Worm (Caenorhabditis elegans) whole organism, L3 larva: Measurements from ENCODE around the gene ttr-19.

Experiments
- R02D3.7 ChIP-seq: fragments of 150-350 bp; optimal IDR thresholded peaks from 2 replicates; lab custom pipeline; 2014; ENCODE audit warnings: missing biosample characterization, missing genetic modification characterization
- ZK546.5 ChIP-seq: sonication (generic microtip); optimal IDR thresholded peaks from 2 replicates; lab custom pipeline; 2017; ENCODE audit warnings: missing biosample characterization, missing genetic modification characterization
- aly-2 ChIP-seq: fragments of 150-350 bp; optimal IDR thresholded peaks from 2 replicates; lab custom pipeline; 2014; ENCODE audit warnings: missing biosample characterization, missing genetic modification characterization
- ceh-16 ChIP-seq: sonication (generic microtip); optimal IDR thresholded peaks from 2 replicates; lab custom pipeline; 2017; ENCODE audit warnings: missing biosample characterization, missing genetic modification characterization
- ceh-28 ChIP-seq: fragments of 150-350 bp; optimal IDR thresholded peaks from 2 replicates; lab custom pipeline; 2014; ENCODE audit warnings: missing biosample characterization, missing genetic modification reagents, missing genetic modification characterization
- ceh-82 ChIP-seq: fragments of 150-350 bp; optimal IDR thresholded peaks from 2 replicates; lab custom pipeline; 2014; ENCODE audit warnings: missing biosample characterization, missing genetic modification characterization
- daf-12 ChIP-seq: fragments of 150-350 bp; optimal IDR thresholded peaks from 2 replicates; lab custom pipeline; 2014; ENCODE audit warnings: missing biosample characterization, missing genetic modification reagents, missing genetic modification characterization
- elt-1 ChIP-seq: fragments of 150-350 bp; optimal IDR thresholded peaks from 2 replicates; lab custom pipeline; 2014; ENCODE audit warnings: missing biosample characterization, missing genetic modification characterization
- elt-2 ChIP-seq: sonication (generic microtip); optimal IDR thresholded peaks from 2 replicates; lab custom pipeline; 2016; ENCODE audit warnings: missing genetic modification reagents, mild to moderate bottlenecking, missing genetic modification characterization, missing compliant biosample characterization
- elt-3 ChIP-seq, 3 experiments: fragments of 150-350 bp in 1 of 3; sonication (generic microtip) in 2 of 3; optimal IDR thresholded peaks; 2 replicates in 2 of 3; 4 replicates in 1 of 3; lab custom pipeline; 2014 to 2017; ENCODE audit warnings: missing biosample characterization in 3 of 3, missing genetic modification characterization in 3 of 3
- eor-1 ChIP-seq, 2 experiments: fragments of 150-350 bp; optimal IDR thresholded peaks; 2 replicates each; lab custom pipeline; 2014 to 2018; ENCODE audit warnings: missing biosample characterization in 2 of 2, missing genetic modification characterization in 2 of 2
- fos-1 ChIP-seq: fragments of 150-350 bp; optimal IDR thresholded peaks from 2 replicates; lab custom pipeline; 2014; ENCODE audit warnings: missing biosample characterization, missing genetic modification characterization
- hmg-11 ChIP-seq: sonication (generic microtip); optimal IDR thresholded peaks from 2 replicates; lab custom pipeline; 2016; ENCODE audit warnings: missing genetic modification characterization, missing compliant biosample characterization
- lin-39 ChIP-seq: fragments of 150-350 bp; optimal IDR thresholded peaks from 2 replicates; lab custom pipeline; 2018; ENCODE audit warnings: missing biosample characterization, missing genetic modification reagents, missing genetic modification characterization
- lsy-12 ChIP-seq: sonication (generic microtip); optimal IDR thresholded peaks from 2 replicates; lab custom pipeline; 2016; ENCODE audit warnings: mild to moderate bottlenecking, missing genetic modification characterization, missing compliant biosample characterization
- mdl-1 ChIP-seq: fragments of 150-350 bp; optimal IDR thresholded peaks from 2 replicates; lab custom pipeline; 2014; ENCODE audit warnings: missing biosample characterization, missing genetic modification characterization
- nfya-1 ChIP-seq: sonication (generic microtip); optimal IDR thresholded peaks from 2 replicates; lab custom pipeline; 2017; ENCODE audit warnings: missing genetic modification characterization, mild to moderate bottlenecking, missing compliant biosample characterization, antibody characterized with exemption, moderate library complexity; ENCODE audit not compliant: insufficient read depth
- nhr-11 ChIP-seq: fragments of 150-350 bp; optimal IDR thresholded peaks from 2 replicates; lab custom pipeline; 2014; ENCODE audit warnings: missing biosample characterization, missing genetic modification characterization
- nhr-12 ChIP-seq: fragments of 150-350 bp; optimal IDR thresholded peaks from 2 replicates; lab custom pipeline; 2014; ENCODE audit warnings: missing biosample characterization, missing genetic modification characterization
- nhr-23 ChIP-seq: fragments of 150-350 bp; optimal IDR thresholded peaks from 2 replicates; lab custom pipeline; 2014; ENCODE audit warnings: missing biosample characterization, missing genetic modification reagents, missing genetic modification characterization
- nhr-237 ChIP-seq: fragments of 150-350 bp; optimal IDR thresholded peaks from 2 replicates; lab custom pipeline; 2014; ENCODE audit warnings: missing biosample characterization, missing genetic modification characterization
- nhr-25 ChIP-seq: sonication (generic microtip); optimal IDR thresholded peaks from 2 replicates; lab custom pipeline; 2017; ENCODE audit warnings: missing biosample characterization, missing genetic modification characterization
- nhr-28 ChIP-seq: fragments of 150-350 bp; optimal IDR thresholded peaks from 2 replicates; lab custom pipeline; 2014; ENCODE audit warnings: missing biosample characterization, missing genetic modification characterization
- nhr-43 ChIP-seq: sonication (generic microtip); optimal IDR thresholded peaks from 2 replicates; lab custom pipeline; 2016; ENCODE audit warnings: mild to moderate bottlenecking, missing genetic modification characterization, missing compliant biosample characterization; ENCODE audit not compliant: poor library complexity, severe bottlenecking
- nhr-67 ChIP-seq: fragments of 150-350 bp; optimal IDR thresholded peaks from 2 replicates; lab custom pipeline; 2014; ENCODE audit warnings: missing biosample characterization, missing genetic modification characterization
- nhr-76 ChIP-seq: fragments of 150-350 bp; sonication (generic microtip); optimal IDR thresholded peaks from 5 replicates; lab custom pipeline; 2014; ENCODE audit warnings: missing biosample characterization, missing genetic modification characterization
- nhr-77 ChIP-seq: fragments of 150-350 bp; optimal IDR thresholded peaks from 2 replicates; lab custom pipeline; 2014; ENCODE audit warnings: missing biosample characterization, missing genetic modification characterization
- pha-4 ChIP-seq: fragments of 150-350 bp; optimal IDR thresholded peaks from 2 replicates; lab custom pipeline; 2014; ENCODE audit warnings: missing biosample characterization, missing genetic modification reagents, missing genetic modification characterization
- pqm-1 ChIP-seq: fragments of 150-350 bp; optimal IDR thresholded peaks from 2 replicates; lab custom pipeline; 2017; ENCODE audit warnings: missing biosample characterization, missing genetic modification characterization, inconsistent platforms
- skn-1 ChIP-seq: fragments of 150-350 bp; optimal IDR thresholded peaks from 2 replicates; lab custom pipeline; 2014; ENCODE audit warnings: missing biosample characterization, missing genetic modification characterization
- snpc-4 ChIP-seq: fragments of 150-350 bp; optimal IDR thresholded peaks from 2 replicates; lab custom pipeline; 2014; ENCODE audit warnings: missing biosample characterization, missing genetic modification characterization
- tbx-2 ChIP-seq: sonication (generic microtip); optimal IDR thresholded peaks from 2 replicates; lab custom pipeline; 2016; ENCODE audit warnings: mild to moderate bottlenecking, missing genetic modification characterization, missing compliant biosample characterization
- unc-39 ChIP-seq: sonication (generic microtip); optimal IDR thresholded peaks from 4 replicates; lab custom pipeline; 2017; ENCODE audit warnings: missing biosample characterization, missing genetic modification characterization
- unc-62 ChIP-seq: fragments of 150-350 bp; sonication (generic microtip); optimal IDR thresholded peaks from 4 replicates; lab custom pipeline; 2014; ENCODE audit warnings: missing biosample characterization, missing genetic modification reagents, missing genetic modification characterization
- zag-1 ChIP-seq: fragments of 150-350 bp; optimal IDR thresholded peaks from 2 replicates; lab custom pipeline; 2014; ENCODE audit warnings: missing biosample characterization, missing genetic modification characterization
- ztf-11 ChIP-seq: fragments of 150-350 bp; optimal IDR thresholded peaks from 2 replicates; lab custom pipeline; 2014; ENCODE audit warnings: missing biosample characterization, missing genetic modification characterization
- ztf-4 ChIP-seq: fragments of 150-350 bp; optimal IDR thresholded peaks from 2 replicates; lab custom pipeline; 2014; ENCODE audit warnings: missing biosample characterization, missing genetic modification characterization

The ttr-19 gene

DNA sequence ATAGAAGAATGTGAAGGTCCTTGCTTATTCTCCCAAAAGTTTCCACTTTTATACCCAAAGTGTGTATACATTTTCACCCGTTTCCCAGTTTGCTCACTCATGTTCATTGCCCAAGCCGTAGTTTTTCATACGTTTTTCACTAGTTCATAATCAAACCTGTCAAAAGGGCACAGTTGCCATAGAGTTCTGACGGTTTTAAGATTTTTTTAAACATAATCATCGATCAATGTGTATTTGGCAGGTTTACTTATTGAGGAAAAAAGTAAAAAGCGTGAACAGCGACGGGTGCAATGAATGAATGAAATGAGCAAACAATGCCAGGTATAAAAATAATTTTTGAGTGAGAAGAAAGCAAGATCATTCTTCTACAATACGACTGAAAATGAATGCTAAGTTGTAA lies 5.9 kb downstream of the ttr-19 start, which contains the start of the genes fipr-5 and fipr-9:
TSS of gene fipr-5 (minus strand) at position 101 of the 400 bp plus-strand sequence.
TSS of gene fipr-9 (plus strand) at position 346 of the 400 bp plus-strand sequence.
- TF ChIP-seq nhr-237 (tag; lab: Kevin White, UChicago) (no peak), nhr-76 (no peak), mdl-1 (no peak)

DNA sequence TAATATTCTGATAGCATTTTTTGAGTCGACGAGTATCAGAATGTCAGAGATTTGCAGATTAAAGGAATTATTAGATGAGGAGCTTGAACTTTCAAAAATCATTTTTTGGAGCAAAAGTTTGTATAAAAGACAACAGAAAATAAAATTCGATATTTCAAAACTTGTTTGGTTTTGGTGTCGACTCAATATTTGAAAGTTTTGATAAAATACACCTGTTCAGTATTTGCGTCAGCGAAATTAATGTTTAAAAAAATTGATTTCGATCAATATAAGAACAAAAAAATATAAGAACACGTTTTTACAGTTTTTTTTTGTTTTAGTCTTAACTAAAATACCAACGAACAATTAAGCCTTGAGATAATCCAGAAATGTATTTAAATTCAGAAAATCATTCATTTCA lies 6.6 kb downstream of the ttr-19 start, which contains the start of gene C12D8.13:
TSS of gene C12D8.13 (minus strand) at position 101 of the 400 bp plus-strand sequence.
- TF ChIP-seq aly-2 (tag; lab: Kevin White, UChicago) (no peak), daf-12 (tag; lab: Kevin White, UChicago) (no peak), ceh-28 (tag; lab: Kevin White, UChicago) (no peak), ztf-4 (tag; lab: Kevin White, UChicago) (no peak), fos-1 (tag; lab: Kevin White, UChicago) (no peak), nfya-1 (no peak), tbx-2 (tag; lab: Kevin White, UChicago) (no peak), snpc-4 (tag; lab: Kevin White, UChicago) (no peak), skn-1 (tag; lab: Kevin White, UChicago) (no peak), zag-1 (tag; lab: Kevin White, UChicago) (no peak), pha-4 (no peak), ceh-82 (tag; lab: Kevin White, UChicago) (no peak), nhr-12 (tag; lab: Kevin White, UChicago) (no peak), ceh-16 (tag; lab: Kevin White, UChicago) (no peak), ztf-11 (tag; lab: Kevin White, UChicago) (no peak), elt-2 (tag; lab: Kevin White, UChicago) (no peak), elt-1 (tag; lab: Kevin White, UChicago) (no peak), pqm-1 (no peak), nhr-43 (no peak), nhr-11 (no peak)

DNA sequence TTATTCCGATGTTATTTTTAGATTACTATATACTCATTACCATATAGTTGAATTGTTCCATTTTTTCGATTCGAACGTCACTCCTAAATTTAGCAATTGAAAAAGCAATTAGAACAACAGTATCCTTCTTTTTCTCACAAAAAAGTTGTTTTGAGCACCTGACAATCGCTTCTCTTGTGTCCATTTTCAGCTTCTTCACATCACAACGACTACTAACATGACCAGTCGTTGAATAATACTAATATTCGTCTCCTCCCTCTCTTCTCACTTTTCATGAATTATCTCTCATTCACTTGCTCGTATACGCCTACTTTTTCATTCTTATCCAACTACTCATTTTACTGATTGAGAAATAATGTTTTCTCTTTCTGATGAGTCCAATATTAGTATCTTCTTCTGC lies 10.5 kb downstream of the ttr-19 start, which contains the start of gene ZK856.14:
TSS of gene ZK856.14 (plus strand) at position 301 of the 400 bp plus-strand sequence.
- TF ChIP-seq nhr-43 (no peak), nhr-25 (tag; lab: Kevin White, UChicago) (no peak), nhr-67 (tag; lab: Kevin White, UChicago) (no peak), pha-4 (no peak), nhr-77 (tag; lab: Kevin White, UChicago) (no peak), lsy-12 (no peak), eor-1 (tag; optimal IDR thresholded peaks at IDR 0.05; lab: Kevin White, UChicago) (no peak), snpc-4 (tag; lab: Kevin White, UChicago) (no peak), skn-1 (tag; lab: Kevin White, UChicago) (no peak), nhr-12 (tag; lab: Kevin White, UChicago) (no peak), lin-39 (no peak), nhr-23 (tag; lab: Kevin White, UChicago) (no peak), nhr-76 (no peak), elt-3 (tag; optimal IDR thresholded peaks at IDR 0.05; lab: Kevin White, UChicago) (no peak), hmg-11 (tag; lab: Kevin White, UChicago) (no peak), mdl-1 (no peak)

DNA sequence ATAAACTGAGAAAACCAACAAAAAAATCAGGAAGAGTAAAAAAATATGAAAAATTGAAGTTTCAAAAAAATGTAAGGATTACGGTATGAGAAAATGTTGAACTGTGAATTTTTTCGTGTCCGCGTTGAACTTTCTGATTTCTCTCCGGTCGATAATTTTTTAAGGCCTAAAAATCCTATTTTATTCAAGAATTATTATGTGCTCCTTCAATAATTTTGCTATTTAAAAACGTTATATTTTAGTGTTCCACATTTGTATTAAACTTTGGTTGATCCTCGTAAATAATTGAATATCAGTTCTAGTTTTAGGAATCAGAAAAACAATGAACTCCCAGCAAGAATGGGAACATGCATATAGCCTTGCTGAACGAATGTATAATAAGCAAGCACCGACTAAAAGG lies 14.6 kb downstream of the ttr-19 start, which contains the start of gene hpo-40:
TSS of gene hpo-40 (plus strand) at position 301 of the 400 bp plus-strand sequence.
- TF ChIP-seq nhr-25 (tag; lab: Kevin White, UChicago), result no peak
- TF ChIP-seq pha-4, result no peak
- no peak for TF ChIP-seq aly-2 (tag; lab: Kevin White, UChicago)
- no peak for TF ChIP-seq lin-39
- TF ChIP-seq unc-62 (GFP tag; lab: Kevin White, UChicago), result no peak
- TF ChIP-seq nhr-12 (tag; lab: Kevin White, UChicago), result no peak
- TF ChIP-seq nhr-28, result no peak
- no peak for TF ChIP-seq ceh-16 (tag; lab: Kevin White, UChicago)
- no peak for TF ChIP-seq snpc-4 (tag; lab: Kevin White, UChicago)
- TF ChIP-seq ceh-82 (tag; lab: Kevin White, UChicago), result no peak
- no peak for TF ChIP-seq ztf-4 (tag; lab: Kevin White, UChicago)
- no peak for TF ChIP-seq skn-1 (tag; lab: Kevin White, UChicago)
- TF ChIP-seq elt-2 (tag; lab: Kevin White, UChicago), result no peak
- TF ChIP-seq ZK546.5, result no peak
- no peak for TF ChIP-seq R02D3.7 (tag; lab: Kevin White, UChicago)
- TF ChIP-seq zag-1 (tag; lab: Kevin White, UChicago), result no peak
- TF ChIP-seq unc-39 (tag; lab: Kevin White, UChicago), result no peak
